Worm (Caenorhabditis elegans) whole organism, young adult: ENCODE measurements around the gene rfs-1.
A peak's percentile ranks its signal among the peaks of the same experiment; 100 is the strongest.

Experiments used
- B0261.1 ChIP-seq: sonication (generic microtip); optimal IDR thresholded peaks from 2 replicates; lab custom pipeline; 2016; ENCODE audit warnings: mild to moderate bottlenecking, missing genetic modification characterization, moderate library complexity, missing compliant biosample characterization
- C17E4.6 ChIP-seq: fragments of 200-800 bp; sonication (Bioruptor generic); IDR thresholded peaks from 2 replicates; pipeline ENCODE4 v1.3.6; 2022; ENCODE audit warnings: missing genetic modification reagents, missing genetic modification characterization, missing compliant biosample characterization
- K12H6.12 ChIP-seq: fragments of 200-800 bp; sonication (Bioruptor generic); optimal IDR thresholded peaks from 2 replicates; lab custom pipeline; 2018; ENCODE audit warnings: mild to moderate bottlenecking, missing genetic modification characterization, missing compliant biosample characterization
- Y53F4B.3 ChIP-seq: fragments of 200-800 bp; sonication (Bioruptor generic); IDR thresholded peaks from 2 replicates; pipeline ENCODE4 v1.3.6; 2022; ENCODE audit warnings: missing genetic modification reagents, missing genetic modification characterization, missing compliant biosample characterization
- Y79H2A.3 ChIP-seq: fragments of 200-800 bp; sonication (Bioruptor generic); conservative IDR thresholded peaks from 2 replicates; pipeline ENCODE4 v1.3.6; 2022; ENCODE audit warnings: missing genetic modification reagents, missing genetic modification characterization, missing compliant biosample characterization
- Y95B8A.8 ChIP-seq: fragments of 200-800 bp; sonication (Bioruptor generic); IDR thresholded peaks from 2 replicates; pipeline ENCODE4 v1.3.6; 2022; ENCODE audit warnings: missing genetic modification reagents, missing genetic modification characterization, missing compliant biosample characterization
- akir-1 ChIP-seq: fragments of 200-800 bp; sonication (Bioruptor generic); optimal IDR thresholded peaks from 2 replicates; lab custom pipeline; 2018; ENCODE audit warnings: mild to moderate bottlenecking, missing genetic modification characterization, moderate library complexity, missing compliant biosample characterization
- attf-3 ChIP-seq: fragments of 200-800 bp; sonication (Bioruptor generic); conservative IDR thresholded peaks from 2 replicates; pipeline ENCODE4 v1.3.6; 2022; ENCODE audit warnings: missing genetic modification reagents, missing genetic modification characterization, missing compliant biosample characterization
- attf-5 ChIP-seq: fragments of 200-800 bp; sonication (Bioruptor generic); optimal IDR thresholded peaks from 2 replicates; lab custom pipeline; 2018; ENCODE audit warnings: mild to moderate bottlenecking, missing genetic modification characterization, missing compliant biosample characterization
- bed-1 ChIP-seq: fragments of 200-800 bp; sonication (Bioruptor generic); IDR thresholded peaks from 2 replicates; pipeline ENCODE4 v1.3.6; 2022; ENCODE audit warnings: missing genetic modification reagents, missing genetic modification characterization, missing compliant biosample characterization
- ccch-3 ChIP-seq: fragments of 200-800 bp; sonication (Bioruptor generic); optimal IDR thresholded peaks from 2 replicates; lab custom pipeline; 2018; ENCODE audit warnings: mild to moderate bottlenecking, missing genetic modification characterization, missing compliant biosample characterization
- cebp-1 ChIP-seq, 2 experiments: fragments of 200-800 bp in 1 of 2; sonication (Bioruptor generic) in 1 of 2; sonication (generic microtip) in 1 of 2; IDR thresholded peaks in 1 of 2; optimal IDR thresholded peaks in 1 of 2; 2 replicates each; pipeline versions ENCODE4 v1.3.6 to Lab custom; 2017 to 2022; ENCODE audit warnings: missing compliant biosample characterization in 2 of 2, missing genetic modification characterization in 2 of 2, mild to moderate bottlenecking in 1 of 2, missing genetic modification reagents in 1 of 2, moderate library complexity in 1 of 2
- ceh-40 ChIP-seq: fragments of 200-800 bp; sonication (Bioruptor generic); IDR thresholded peaks from 2 replicates; pipeline ENCODE4 v1.3.6; 2022; ENCODE audit warnings: missing genetic modification characterization, missing compliant biosample characterization
- dpff-1 ChIP-seq: sonication (generic microtip); optimal IDR thresholded peaks from 2 replicates; lab custom pipeline; 2017; ENCODE audit warnings: mild to moderate bottlenecking, missing genetic modification characterization, missing compliant biosample characterization
- dpl-1 ChIP-seq: fragments of 150-350 bp; optimal IDR thresholded peaks from 2 replicates; lab custom pipeline; 2014; ENCODE audit warnings: missing biosample characterization, missing genetic modification reagents, missing genetic modification characterization
- ekl-4 ChIP-seq: fragments of 200-800 bp; sonication (Bioruptor generic); IDR thresholded peaks from 2 replicates; pipeline ENCODE4 v1.3.6; 2022; ENCODE audit warnings: missing genetic modification reagents, missing genetic modification characterization, missing compliant biosample characterization
- him-1 ChIP-seq: sonication (generic microtip); optimal IDR thresholded peaks from 2 replicates; lab custom pipeline; 2016; ENCODE audit warnings: missing genotype, missing genetic modification reagents, missing genetic modification characterization, missing compliant biosample characterization
- hlh-12 ChIP-seq: sonication (generic microtip); optimal IDR thresholded peaks from 2 replicates; lab custom pipeline; 2016; ENCODE audit warnings: missing genetic modification characterization, missing compliant biosample characterization
- let-607 ChIP-seq, 2 experiments: fragments of 200-800 bp in 1 of 2; sonication (Bioruptor generic) in 1 of 2; sonication (generic microtip) in 1 of 2; optimal IDR thresholded peaks; 2 replicates each; lab custom pipeline; 2016 to 2018; ENCODE audit warnings: mild to moderate bottlenecking in 2 of 2, missing compliant biosample characterization in 2 of 2, missing genetic modification characterization in 2 of 2, moderate library complexity in 2 of 2, missing genotype in 1 of 2
- lin-26 ChIP-seq: fragments of 200-800 bp; sonication (Bioruptor generic); IDR thresholded peaks from 2 replicates; pipeline ENCODE4 v1.3.6; 2022; ENCODE audit warnings: missing genetic modification reagents, missing genetic modification characterization, missing compliant biosample characterization
- lsl-1 ChIP-seq: fragments of 200-800 bp; sonication (Bioruptor generic); optimal IDR thresholded peaks from 2 replicates; lab custom pipeline; 2018; ENCODE audit warnings: mild to moderate bottlenecking, missing genetic modification characterization, moderate library complexity, missing compliant biosample characterization
- madf-3 ChIP-seq: fragments of 200-800 bp; sonication (Bioruptor generic); IDR thresholded peaks from 2 replicates; pipeline ENCODE4 v1.3.6; 2022; ENCODE audit warnings: missing genetic modification reagents, missing genetic modification characterization, missing compliant biosample characterization
- madf-6 ChIP-seq: fragments of 200-800 bp; sonication (Bioruptor generic); IDR thresholded peaks from 2 replicates; pipeline ENCODE4 v1.3.6; 2022; ENCODE audit warnings: missing genetic modification reagents, missing genetic modification characterization, missing compliant biosample characterization
- nfya-1 ChIP-seq: sonication (generic microtip); optimal IDR thresholded peaks from 2 replicates; lab custom pipeline; 2017; ENCODE audit warnings: antibody characterized with exemption, missing compliant biosample characterization, missing genetic modification characterization, borderline replicate concordance; ENCODE audit not compliant: insufficient read depth
- nhr-120 ChIP-seq: fragments of 200-800 bp; sonication (Bioruptor generic); IDR thresholded peaks from 2 replicates; pipeline ENCODE4 v1.3.6; 2022; ENCODE audit warnings: missing genetic modification characterization, missing compliant biosample characterization
- repo-1 ChIP-seq: sonication (generic microtip); optimal IDR thresholded peaks from 2 replicates; lab custom pipeline; 2017; ENCODE audit warnings: mild to moderate bottlenecking, missing genetic modification characterization, missing compliant biosample characterization
- rpc-1 ChIP-seq, 2 experiments: fragments of 150-350 bp in 1 of 2; sonication (generic microtip) in 1 of 2; optimal IDR thresholded peaks; 2 replicates each; lab custom pipeline; 2014 to 2018; ENCODE audit warnings: missing biosample characterization in 1 of 2, missing genetic modification characterization in 1 of 2, missing genetic modification reagents in 1 of 2, missing genotype in 1 of 2
- snpc-1.1 ChIP-seq: sonication (generic microtip); optimal IDR thresholded peaks from 2 replicates; lab custom pipeline; 2017; ENCODE audit warnings: missing genetic modification characterization, mild to moderate bottlenecking, missing compliant biosample characterization, antibody characterized with exemption, moderate library complexity, missing genotype, missing genetic modification reagents; ENCODE audit not compliant: insufficient read depth
- snpc-1.3 ChIP-seq: sonication (generic microtip); optimal IDR thresholded peaks from 2 replicates; lab custom pipeline; 2017; ENCODE audit warnings: missing genetic modification characterization, mild to moderate bottlenecking, missing compliant biosample characterization, antibody characterized with exemption, moderate library complexity, missing genotype, missing genetic modification reagents; ENCODE audit not compliant: insufficient read depth
- snpc-3.4 ChIP-seq: sonication (generic microtip); optimal IDR thresholded peaks from 2 replicates; lab custom pipeline; 2017; ENCODE audit warnings: missing genetic modification characterization, mild to moderate bottlenecking, missing compliant biosample characterization, antibody characterized with exemption, moderate library complexity, missing genotype, missing genetic modification reagents
- snpc-4 ChIP-seq, 5 experiments: fragments of 150-350 bp in 1 of 5; sonication (generic microtip) in 4 of 5; optimal IDR thresholded peaks; 2 replicates each; lab custom pipeline; 2014 to 2018; ENCODE audit warnings: missing genetic modification characterization in 5 of 5, missing biosample characterization in 3 of 5, antibody characterized with exemption in 2 of 5, mild to moderate bottlenecking in 2 of 5, missing compliant biosample characterization in 2 of 5, missing genotype in 2 of 5, moderate library complexity in 2 of 5, missing genetic modification reagents in 1 of 5
- somi-1 ChIP-seq: fragments of 200-800 bp; sonication (Bioruptor generic); optimal IDR thresholded peaks from 2 replicates; lab custom pipeline; 2018; ENCODE audit warnings: mild to moderate bottlenecking, missing genetic modification characterization, missing compliant biosample characterization
- tbx-9 ChIP-seq: sonication (generic microtip); optimal IDR thresholded peaks from 2 replicates; lab custom pipeline; 2016; ENCODE audit warnings: borderline replicate concordance, missing genetic modification characterization, inconsistent platforms, missing compliant biosample characterization
- unc-130 ChIP-seq: sonication (generic microtip); optimal IDR thresholded peaks from 2 replicates; lab custom pipeline; 2016; ENCODE audit warnings: missing genetic modification reagents, missing genetic modification characterization, missing compliant biosample characterization

The rfs-1 gene

DNA sequence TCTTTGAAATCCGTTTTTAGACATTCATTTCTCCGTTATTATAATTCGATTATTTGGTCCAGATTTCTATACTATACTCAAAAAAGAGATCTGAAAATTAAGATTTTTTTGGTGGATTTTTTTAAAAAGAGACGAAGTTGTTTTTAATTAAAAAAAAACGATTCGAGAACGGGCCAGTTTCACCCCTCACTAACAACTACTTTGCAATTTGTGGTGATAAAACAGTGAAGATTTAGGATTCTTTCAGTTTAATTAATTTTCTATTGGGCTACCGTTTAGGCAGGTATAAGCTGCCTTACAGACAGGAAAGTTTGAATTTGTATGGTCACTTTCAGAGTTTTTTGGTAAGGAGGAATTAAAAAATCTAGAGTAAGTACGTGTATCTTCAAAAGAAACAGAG lies 25.2 kb upstream of the rfs-1 start, which contains the start of gene unc-36:
unc-36 (minus strand) TSS at position 101 of the 400 bp plus-strand sequence.
- no peak for TF ChIP-seq Y79H2A.3
- TF ChIP-seq tbx-9 (tag; lab: Kevin White, UChicago) = no peak
- TF ChIP-seq Y95B8A.8 (GFP tag; lab: Robert Waterston, UW) = no peak
- TF ChIP-seq attf-3 = no peak
- no peak for TF ChIP-seq ekl-4 (GFP tag; lab: Robert Waterston, UW)
- no peak for TF ChIP-seq ccch-3

DNA sequence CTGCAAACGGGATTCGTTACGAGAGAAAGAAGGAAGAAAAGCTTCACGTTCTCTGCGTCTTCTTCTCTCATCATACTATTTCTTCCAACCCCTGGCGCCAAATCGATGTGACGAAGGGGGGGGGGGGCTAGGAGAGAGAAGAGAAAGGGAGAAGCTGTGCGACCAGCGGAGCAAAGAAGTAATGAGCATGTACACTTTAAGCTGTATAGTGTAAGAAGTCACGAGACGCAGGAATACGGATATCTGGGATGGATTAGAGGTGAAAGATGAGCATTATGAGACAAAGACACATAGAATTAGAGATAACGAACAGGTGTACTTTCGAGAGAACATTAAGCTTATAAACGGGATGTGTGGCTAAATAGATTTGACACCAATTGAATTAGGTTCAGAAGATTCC lies 24.5 kb upstream of the rfs-1 start:
- peak; percentile 65 for TF ChIP-seq K12H6.12
- TF ChIP-seq madf-6 (GFP tag; lab: Robert Waterston, UW) = no peak

DNA sequence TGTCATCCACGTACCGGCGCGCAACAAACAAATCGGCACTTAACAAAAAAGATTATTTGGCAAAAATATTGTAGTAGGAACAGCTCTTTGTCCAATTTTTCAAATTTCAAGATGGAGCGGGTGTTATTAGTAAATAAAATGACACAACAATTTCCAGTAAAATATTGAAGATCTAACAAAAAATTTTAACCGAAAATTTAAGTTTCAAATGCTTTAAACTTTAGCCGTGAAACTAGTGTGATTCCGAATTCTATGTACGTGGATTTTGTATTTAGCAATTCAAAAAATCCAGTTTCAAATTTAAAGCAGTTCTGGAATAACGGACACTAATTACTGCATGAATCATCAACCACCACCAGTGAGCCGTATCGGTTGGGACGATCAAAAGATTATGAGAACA lies 23.5 kb upstream of the rfs-1 start, which contains the start of gene snb-5:
snb-5 (plus strand) TSS at position 301 of the 400 bp plus-strand sequence.
- TF ChIP-seq akir-1 = no peak
- no peak for TF ChIP-seq him-1 (tag; lab: Kevin White, UChicago)
- no peak for TF ChIP-seq lsl-1 (GFP tag; lab: Kevin White, UChicago)
- TF ChIP-seq repo-1 = no peak
- no peak for TF ChIP-seq madf-3
- no peak for TF ChIP-seq snpc-1.1 (tag; lab: Kevin White, UChicago)
- no peak for TF ChIP-seq attf-5 (GFP tag; lab: Kevin White, UChicago)
- no peak for TF ChIP-seq snpc-3.4
- TF ChIP-seq bed-1 = no peak
- no peak for TF ChIP-seq somi-1 (GFP tag; lab: Kevin White, UChicago)
- TF ChIP-seq unc-130 (GFP tag; lab: Kevin White, UChicago) = no peak
- TF ChIP-seq hlh-12 (tag; lab: Kevin White, UChicago) = no peak
- TF ChIP-seq snpc-1.3 (tag; lab: Kevin White, UChicago) = no peak
- no peak for TF ChIP-seq nhr-120
- no peak for TF ChIP-seq rpc-1 (optimal IDR thresholded peaks at IDR 0.05; lab: Kevin White, UChicago)
- no peak for TF ChIP-seq rpc-1 (tag; optimal IDR thresholded peaks at IDR 0.05; lab: Kevin White, UChicago)
- TF ChIP-seq dpl-1 = no peak
- no peak for TF ChIP-seq tbx-9 (tag; lab: Kevin White, UChicago)
- no peak for TF ChIP-seq snpc-4 (GFP tag; optimal IDR thresholded peaks at IDR 0.05; lab: Kevin White, UChicago)
- TF ChIP-seq snpc-4 (tag; optimal IDR thresholded peaks at IDR 0.05; lab: Kevin White, UChicago) = no peak

DNA sequence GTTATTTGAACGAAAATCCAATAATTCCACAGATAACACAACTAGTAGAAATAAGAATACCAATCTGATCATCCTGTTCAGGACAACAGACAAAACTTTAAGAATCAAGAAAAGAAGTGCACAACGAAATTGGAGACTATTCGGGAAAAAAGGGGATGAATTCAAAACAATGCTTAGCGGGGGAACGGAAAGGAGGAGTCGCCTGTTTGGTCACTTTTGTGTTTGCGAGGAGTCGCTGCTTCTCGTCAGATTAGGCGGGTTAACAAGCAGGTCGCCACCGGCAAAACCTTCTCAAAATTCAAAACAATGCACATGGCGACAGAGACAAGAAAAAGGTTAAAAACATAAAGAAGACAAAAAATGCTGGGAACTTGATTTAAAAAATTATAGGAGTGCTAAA lies 16.5 kb upstream of the rfs-1 start, which contains the start of gene C30A5.10:
C30A5.10 (minus strand) TSS at position 101 of the 400 bp plus-strand sequence.
- TF ChIP-seq snpc-3.4 = no peak
- no peak for TF ChIP-seq Y53F4B.3 (GFP tag; lab: Robert Waterston, UW)
- no peak for TF ChIP-seq hlh-12 (tag; lab: Kevin White, UChicago)
- no peak for TF ChIP-seq ceh-40 (GFP tag; lab: Robert Waterston, UW)
- TF ChIP-seq cebp-1 (GFP tag; IDR thresholded peaks at IDR 0.05; lab: Robert Waterston, UW) = no peak
- no peak for TF ChIP-seq cebp-1 (tag; optimal IDR thresholded peaks at IDR 0.05; lab: Kevin White, UChicago)
- no peak for TF ChIP-seq ekl-4 (GFP tag; lab: Robert Waterston, UW)
- no peak for TF ChIP-seq nfya-1
- no peak for TF ChIP-seq lin-26 (GFP tag; lab: Robert Waterston, UW)
- TF ChIP-seq let-607 (tag; optimal IDR thresholded peaks at IDR 0.05; lab: Kevin White, UChicago) = no peak
- no peak for TF ChIP-seq dpl-1
- no peak for TF ChIP-seq dpff-1 (tag; lab: Kevin White, UChicago)
- no peak for TF ChIP-seq C17E4.6
- no peak for TF ChIP-seq B0261.1 (tag; lab: Kevin White, UChicago)
